Worm (Caenorhabditis elegans) whole organism, L3 larva: ENCODE results near the gene rgs-7.

Experiments
- R02D3.7 ChIP-seq: fragments of 150-350 bp; optimal IDR thresholded peaks from 2 replicates; lab custom pipeline; 2014; ENCODE audit warnings: missing biosample characterization, missing genetic modification characterization
- ama-1 ChIP-seq: fragments of 150-350 bp; optimal IDR thresholded peaks from 2 replicates; lab custom pipeline; 2018
- ceh-28 ChIP-seq: fragments of 150-350 bp; optimal IDR thresholded peaks from 2 replicates; lab custom pipeline; 2014; ENCODE audit warnings: missing biosample characterization, missing genetic modification reagents, missing genetic modification characterization
- ceh-82 ChIP-seq: fragments of 150-350 bp; optimal IDR thresholded peaks from 2 replicates; lab custom pipeline; 2014; ENCODE audit warnings: missing biosample characterization, missing genetic modification characterization
- ceh-9 ChIP-seq: sonication (generic microtip); optimal IDR thresholded peaks from 2 replicates; lab custom pipeline; 2018; ENCODE audit warnings: missing biosample characterization, missing genetic modification characterization
- daf-12 ChIP-seq: fragments of 150-350 bp; optimal IDR thresholded peaks from 2 replicates; lab custom pipeline; 2014; ENCODE audit warnings: missing biosample characterization, missing genetic modification reagents, missing genetic modification characterization
- egl-27 ChIP-seq: sonication (generic microtip); optimal IDR thresholded peaks from 4 replicates; lab custom pipeline; 2017; ENCODE audit warnings: missing biosample characterization, missing genetic modification reagents, missing genetic modification characterization
- elt-1 ChIP-seq: fragments of 150-350 bp; optimal IDR thresholded peaks from 2 replicates; lab custom pipeline; 2014; ENCODE audit warnings: missing biosample characterization, missing genetic modification characterization
- elt-3 ChIP-seq, 3 experiments: fragments of 150-350 bp in 1 of 3; sonication (generic microtip) in 2 of 3; optimal IDR thresholded peaks; 2 replicates in 2 of 3; 4 replicates in 1 of 3; lab custom pipeline; 2014 to 2017; ENCODE audit warnings: missing biosample characterization in 3 of 3, missing genetic modification characterization in 3 of 3
- fkh-10 ChIP-seq: sonication (generic microtip); optimal IDR thresholded peaks from 2 replicates; lab custom pipeline; 2017; ENCODE audit warnings: missing biosample characterization, missing genetic modification reagents, missing genetic modification characterization
- lin-15B ChIP-seq: fragments of 150-350 bp; optimal IDR thresholded peaks from 2 replicates; lab custom pipeline; 2014; ENCODE audit warnings: missing biosample characterization, missing genetic modification characterization
- nfya-1 ChIP-seq: sonication (generic microtip); optimal IDR thresholded peaks from 2 replicates; lab custom pipeline; 2017; ENCODE audit warnings: missing genetic modification characterization, mild to moderate bottlenecking, missing compliant biosample characterization, antibody characterized with exemption, moderate library complexity; ENCODE audit not compliant: insufficient read depth
- nhr-23 ChIP-seq: fragments of 150-350 bp; optimal IDR thresholded peaks from 2 replicates; lab custom pipeline; 2014; ENCODE audit warnings: missing biosample characterization, missing genetic modification reagents, missing genetic modification characterization
- nhr-237 ChIP-seq: fragments of 150-350 bp; optimal IDR thresholded peaks from 2 replicates; lab custom pipeline; 2014; ENCODE audit warnings: missing biosample characterization, missing genetic modification characterization
- nhr-25 ChIP-seq: sonication (generic microtip); optimal IDR thresholded peaks from 2 replicates; lab custom pipeline; 2017; ENCODE audit warnings: missing biosample characterization, missing genetic modification characterization
- nhr-28 ChIP-seq: fragments of 150-350 bp; optimal IDR thresholded peaks from 2 replicates; lab custom pipeline; 2014; ENCODE audit warnings: missing biosample characterization, missing genetic modification characterization
- nhr-67 ChIP-seq: fragments of 150-350 bp; optimal IDR thresholded peaks from 2 replicates; lab custom pipeline; 2014; ENCODE audit warnings: missing biosample characterization, missing genetic modification characterization
- pqm-1 ChIP-seq: fragments of 150-350 bp; optimal IDR thresholded peaks from 2 replicates; lab custom pipeline; 2017; ENCODE audit warnings: missing biosample characterization, missing genetic modification characterization, inconsistent platforms
- tbx-2 ChIP-seq: sonication (generic microtip); optimal IDR thresholded peaks from 2 replicates; lab custom pipeline; 2016; ENCODE audit warnings: mild to moderate bottlenecking, missing genetic modification characterization, missing compliant biosample characterization

The rgs-7 gene

DNA sequence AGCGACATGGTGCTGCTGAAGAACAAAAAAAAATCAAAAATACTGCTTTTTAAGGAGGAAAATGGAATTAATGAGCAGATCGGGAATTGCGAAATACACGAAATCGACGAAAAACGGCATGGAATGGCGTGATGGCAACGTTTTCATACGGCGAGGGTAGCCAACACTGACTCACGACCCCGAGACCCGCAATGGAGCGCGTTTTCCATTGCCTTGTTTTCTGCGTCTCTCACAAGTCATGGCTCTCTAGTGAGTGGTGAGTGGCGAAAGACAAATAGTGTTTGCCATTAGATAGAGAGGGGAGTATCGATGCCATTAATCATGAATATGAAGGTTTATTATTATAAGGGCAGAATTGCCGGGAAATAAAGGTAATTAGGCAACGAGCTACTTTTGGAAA, 63.4 kb downstream of the rgs-7 start, which contains the start of gene C18B2.4 (continued):
- TF ChIP-seq nhr-237 (tag; lab: Kevin White, UChicago) (no peak), nhr-28 (tag; lab: Kevin White, UChicago) (no peak), ama-1 (peak; percentile 21), elt-1 (tag; lab: Kevin White, UChicago) (no peak), ceh-9 (tag; lab: Kevin White, UChicago) (no peak), pqm-1 (tag; lab: Kevin White, UChicago) (peak; percentile 74), nhr-67 (tag; lab: Kevin White, UChicago) (no peak), nfya-1 (tag; lab: Kevin White, UChicago) (peak; percentile 75), tbx-2 (no peak), egl-27 (tag; lab: Kevin White, UChicago) (peak; percentile 24), nhr-23 (tag; lab: Kevin White, UChicago) (no peak), daf-12 (tag; lab: Kevin White, UChicago) (no peak), R02D3.7 (no peak), fkh-10 (GFP tag; lab: Kevin White, UChicago) (no peak), lin-15B (tag; lab: Kevin White, UChicago) (peak; percentile 79), elt-3 (tag; optimal IDR thresholded peaks at IDR 0.05; lab: Kevin White, UChicago) (peak in 1 of 3 experiments; percentile 25), nhr-25 (tag; lab: Kevin White, UChicago) (peak; percentile 65), ceh-28 (tag; lab: Kevin White, UChicago) (peak; percentile 38), ceh-82 (tag; lab: Kevin White, UChicago) (no peak)
